Worm (Caenorhabditis elegans): ENCODE results near the gene spot-1.

Gene spot-1

ce11 chrIII:7253669-7254068 lies 23.4 kb downstream of the spot-1 start:
- TF ChIP-seq unc-42 (tag; optimal IDR thresholded peaks at IDR 0.05) (peak; percentile 95), pqm-1 (tag; optimal IDR thresholded peaks at IDR 0.05) (no peak)

- TF ChIP-seq fax-1 (tag; optimal IDR thresholded peaks at IDR 0.05) (no peak), ceh-6 (GFP tag; optimal IDR thresholded peaks at IDR 0.05) (no peak), pha-4 (tag; optimal IDR thresholded peaks at IDR 0.05) (no peak), pag-3 (tag; optimal IDR thresholded peaks at IDR 0.05; ENCODE audit: borderline replicate concordance) (no peak), ref-2 (tag; optimal IDR thresholded peaks at IDR 0.05) (no peak), K09A11.1 (tag; optimal IDR thresholded peaks at IDR 0.05; ENCODE audit: insufficient read depth) (no peak), ceh-19 (GFP tag; optimal IDR thresholded peaks at IDR 0.05) (no peak), ceh-14 (tag; optimal IDR thresholded peaks at IDR 0.05) (no peak), npax-4 (tag; optimal IDR thresholded peaks at IDR 0.05) (no peak), fkh-6 (tag; optimal IDR thresholded peaks at IDR 0.05) (no peak), sox-2 (GFP tag; IDR thresholded peaks at IDR 0.05) (no peak), pros-1 (tag; optimal IDR thresholded peaks at IDR 0.05) (no peak), elt-4 (tag; optimal IDR thresholded peaks at IDR 0.05) (no peak), hlh-6 (tag; optimal IDR thresholded peaks at IDR 0.05) (no peak), ceh-48 (tag; optimal IDR thresholded peaks at IDR 0.05) (no peak), ceh-9 (tag; optimal IDR thresholded peaks at IDR 0.05) (no peak), nhr-11 (tag; optimal IDR thresholded peaks at IDR 0.05) (no peak)
Measured at ce11 chrIII:7247740-7248139, 29.3 kb downstream of the spot-1 start, which contains the start of gene zmp-6. Gene zmp-6 (minus strand): TSS chrIII:7247840.

- TF ChIP-seq ceh-22 (tag; optimal IDR thresholded peaks at IDR 0.05) (no peak), hlh-8 (tag; optimal IDR thresholded peaks at IDR 0.05) (no peak), T23F11.4 (GFP tag; optimal IDR thresholded peaks at IDR 0.05) (no peak)
Measured at ce11 chrIII:7246389-7246788, 30.7 kb downstream of the spot-1 start.

DNA sequence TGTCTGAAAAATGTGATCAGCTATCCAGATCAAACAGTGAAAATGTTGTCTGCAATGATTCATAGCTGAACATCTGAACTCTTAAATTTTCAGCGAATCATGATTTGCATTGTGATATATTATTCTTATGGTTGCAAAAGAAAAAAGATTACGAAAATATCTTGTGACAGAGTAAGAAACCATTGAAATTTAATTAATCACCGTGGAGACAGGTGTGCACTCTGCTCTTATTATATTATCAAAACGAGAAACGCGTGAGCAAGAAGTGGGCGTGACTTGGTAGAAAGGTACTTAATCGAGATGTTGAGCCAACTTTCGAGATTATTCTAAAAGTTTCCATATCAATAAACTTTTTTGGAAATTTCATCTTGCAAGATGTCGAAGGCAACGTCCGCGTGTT lies 34.1 kb downstream of the spot-1 start, which contains the start of gene osm-10:
osm-10 (plus strand) TSS at position 293 of the 400 bp plus-strand sequence.
- no peak for TF ChIP-seq odd-2 (tag; optimal IDR thresholded peaks at IDR 0.05)
- TF ChIP-seq zip-5 (tag; optimal IDR thresholded peaks at IDR 0.05), result no peak
- no peak for TF ChIP-seq nfya-1 (tag; optimal IDR thresholded peaks at IDR 0.05)
- no peak for TF ChIP-seq che-1 (tag; optimal IDR thresholded peaks at IDR 0.05)
- no peak for TF ChIP-seq pha-4 (tag; optimal IDR thresholded peaks at IDR 0.05)
- TF ChIP-seq K02D7.2 (tag; optimal IDR thresholded peaks at IDR 0.05), result no peak
- TF ChIP-seq ceh-18 (tag; optimal IDR thresholded peaks at IDR 0.05), result no peak
- TF ChIP-seq syd-9 (tag; optimal IDR thresholded peaks at IDR 0.05), result no peak
- no peak for TF ChIP-seq unc-3 (GFP tag; conservative IDR thresholded peaks at IDR 0.05)
- no peak for TF ChIP-seq unc-3 (tag; optimal IDR thresholded peaks at IDR 0.05)
- TF ChIP-seq ceh-22 (tag; optimal IDR thresholded peaks at IDR 0.05), result no peak
- TF ChIP-seq pat-9 (tag; optimal IDR thresholded peaks at IDR 0.05), result no peak
- TF ChIP-seq ama-1 (optimal IDR thresholded peaks at IDR 0.05), result no peak
- no peak for TF ChIP-seq fkh-6 (tag; optimal IDR thresholded peaks at IDR 0.05)
- TF ChIP-seq pha-2 (tag; optimal IDR thresholded peaks at IDR 0.05), result no peak
- TF ChIP-seq eyg-1 (tag; optimal IDR thresholded peaks at IDR 0.05), result no peak
- no peak for TF ChIP-seq Y22D7AL.16 (tag; optimal IDR thresholded peaks at IDR 0.05)

ce11 chrIII:7241065-7241464 lies 36.0 kb downstream of the spot-1 start, which contains the start of gene ztf-31:
Gene ztf-31 (plus strand): TSS chrIII:7241365.
- TF ChIP-seq ttx-3 (tag; optimal IDR thresholded peaks at IDR 0.05) (no peak), pqm-1 (tag; optimal IDR thresholded peaks at IDR 0.05) (no peak), ceh-2 (tag; optimal IDR thresholded peaks at IDR 0.05) (no peak), C38D4.7 (GFP tag; optimal IDR thresholded peaks at IDR 0.05) (no peak), unc-55 (GFP tag; optimal IDR thresholded peaks at IDR 0.05) (no peak), ceh-14 (tag; optimal IDR thresholded peaks at IDR 0.05) (no peak), dmd-4 (tag; optimal IDR thresholded peaks at IDR 0.05; ENCODE audit: borderline replicate concordance) (no peak), ceh-9 (tag; optimal IDR thresholded peaks at IDR 0.05) (no peak), ama-1 (optimal IDR thresholded peaks at IDR 0.05) (no peak), lin-11 (tag; optimal IDR thresholded peaks at IDR 0.05) (no peak), elt-4 (tag; optimal IDR thresholded peaks at IDR 0.05) (no peak), madf-2 (tag; optimal IDR thresholded peaks at IDR 0.05) (no peak), F13H6.1 (tag; optimal IDR thresholded peaks at IDR 0.05) (no peak), tbx-7 (tag; optimal IDR thresholded peaks at IDR 0.05) (no peak), K09A11.1 (tag; optimal IDR thresholded peaks at IDR 0.05; ENCODE audit: insufficient read depth) (no peak), ceh-30 (tag; optimal IDR thresholded peaks at IDR 0.05) (no peak), dve-1 (tag; optimal IDR thresholded peaks at IDR 0.05) (no peak), nhr-232 (tag; optimal IDR thresholded peaks at IDR 0.05) (no peak)

Data from whole organism, late embryonic.